Fruit fly (Drosophila melanogaster): ENCODE measurements around the gene JhI-21.

The JhI-21 gene

dm6 chr2L:12026458-12027431, 29.1 kb downstream of the JhI-21 start (continued):
- peak; percentile 57 for TF ChIP-seq Ptx1 (GFP tag; IDR thresholded peaks at IDR 0.05)
- no peak for TF ChIP-seq ash1 (GFP tag; optimal IDR thresholded peaks at IDR 0.05)
- peak; percentile 47 for TF ChIP-seq gcm2 (GFP tag; optimal IDR thresholded peaks at IDR 0.05)
- 0 out of 3 replicates have a peak, but pooled peaks have one; percentile 29 for TF ChIP-seq zen2 (GFP tag; IDR thresholded peaks at IDR 0.05; ENCODE audit: partially characterized antibody)
- TF ChIP-seq CG4707 (GFP tag; optimal IDR thresholded peaks at IDR 0.05), result no peak
- no peak for TF ChIP-seq CG3995 (GFP tag; optimal IDR thresholded peaks at IDR 0.05)
- TF ChIP-seq CG2889 (GFP tag; IDR thresholded peaks at IDR 0.05), result 0 out of 3 replicates have a peak, but pooled peaks have one; percentile 31
- peak; percentile 19 for TF ChIP-seq CG11723 (GFP tag; optimal IDR thresholded peaks at IDR 0.05)
- no peak for TF ChIP-seq Mad (GFP tag; optimal IDR thresholded peaks at IDR 0.05)
- TF ChIP-seq CG1792 (GFP tag; optimal IDR thresholded peaks at IDR 0.05), result no peak
- no peak for TF ChIP-seq ssp (GFP tag; IDR thresholded peaks at IDR 0.05)
- TF ChIP-seq grau (tag; optimal IDR thresholded peaks at IDR 0.05), result peak; percentile 70
- TF ChIP-seq NC2α (GFP tag; optimal IDR thresholded peaks at IDR 0.05), result peak; percentile 22
- TF ChIP-seq ab (GFP tag; optimal IDR thresholded peaks at IDR 0.05), result no peak
- no peak for TF ChIP-seq CG9876 (GFP tag; optimal IDR thresholded peaks at IDR 0.05)
- peak; percentile 30 for TF ChIP-seq tin (GFP tag; optimal IDR thresholded peaks at IDR 0.05)
- peak; percentile 98 for TF ChIP-seq nom (GFP tag; optimal IDR thresholded peaks at IDR 0.05)
- peak; percentile 33; the same call in 1 of the 2 replicates for TF ChIP-seq Rx (GFP tag; IDR thresholded peaks at IDR 0.05)
- no peak for TF ChIP-seq CG17568 (GFP tag; optimal IDR thresholded peaks at IDR 0.05)
- TF ChIP-seq trh (GFP tag; optimal IDR thresholded peaks at IDR 0.05), result peak; percentile 31
- TF ChIP-seq CG13287 (GFP tag; IDR thresholded peaks at IDR 0.05; ENCODE audit: partially characterized antibody), result peak; percentile 32; the same call in 1 of the 2 replicates
- TF ChIP-seq CrebB (tag; optimal IDR thresholded peaks at IDR 0.05), result no peak
- peak; percentile 69 for TF ChIP-seq CG7839 (tag; optimal IDR thresholded peaks at IDR 0.05)
- peak; percentile 16 for TF ChIP-seq BEAF-32 (GFP tag; optimal IDR thresholded peaks at IDR 0.05)
- TF ChIP-seq Aef1 (GFP tag; IDR thresholded peaks at IDR 0.05), result peak; percentile 61
- no peak for TF ChIP-seq Kr (GFP tag; optimal IDR thresholded peaks at IDR 0.05)
- no peak for TF ChIP-seq jing (GFP tag; optimal IDR thresholded peaks at IDR 0.05)
- peak; percentile 20 for TF ChIP-seq gcm (GFP tag; optimal IDR thresholded peaks at IDR 0.05)
- TF ChIP-seq HmgZ (tag; optimal IDR thresholded peaks at IDR 0.05), result no peak
- peak; percentile 6 for TF ChIP-seq scrt (GFP tag; optimal IDR thresholded peaks at IDR 0.05)
- no peak for TF ChIP-seq CG42726 (GFP tag; IDR thresholded peaks at IDR 0.05; ENCODE audit: partially characterized antibody)
- TF ChIP-seq ara (GFP tag; IDR thresholded peaks at IDR 0.05), result peak; percentile 63
- TF ChIP-seq YL-1 (GFP tag; optimal IDR thresholded peaks at IDR 0.05), result no peak
- peak; percentile 5 for TF ChIP-seq jumu (GFP tag; optimal IDR thresholded peaks at IDR 0.05)
- peak; percentile 11 for TF ChIP-seq CG30020 (tag; optimal IDR thresholded peaks at IDR 0.05)
- TF ChIP-seq ems (GFP tag; optimal IDR thresholded peaks at IDR 0.05), result no peak
- TF ChIP-seq Oaz (GFP tag; IDR thresholded peaks at IDR 0.05), result no peak
- peak; percentile 36 for TF ChIP-seq CG12104 (GFP tag; optimal IDR thresholded peaks at IDR 0.05)
- TF ChIP-seq CG11504 (tag; optimal IDR thresholded peaks at IDR 0.05), result peak; percentile 72
- TF ChIP-seq D19B (GFP tag; optimal IDR thresholded peaks at IDR 0.05), result no peak
- TF ChIP-seq Mrtf (GFP tag; IDR thresholded peaks at IDR 0.05), result peak; percentile 31; the same call in 1 of the 3 replicates
- no peak for TF ChIP-seq CG31388 (GFP tag; optimal IDR thresholded peaks at IDR 0.05)
- TF ChIP-seq tup (GFP tag; optimal IDR thresholded peaks at IDR 0.05), result no peak
- TF ChIP-seq CG31224 (GFP tag; IDR thresholded peaks at IDR 0.05), result peak; percentile 41; the same call in 1 of the 2 replicates
- TF ChIP-seq Xrp1 (GFP tag; IDR thresholded peaks at IDR 0.05), result no peak; the same call in none of the 2 replicates
- peak; percentile 64 for TF ChIP-seq Hmr (GFP tag; optimal IDR thresholded peaks at IDR 0.05)
- no peak for TF ChIP-seq Neu2 (GFP tag; optimal IDR thresholded peaks at IDR 0.05; ENCODE audit: borderline replicate concordance)
- peak; percentile 30 for TF ChIP-seq CG17359 (tag; optimal IDR thresholded peaks at IDR 0.05)
